Worm (Caenorhabditis elegans) whole organism, L1 larva: ENCODE measurements around the gene pap-2.

Experiments
- C16A3.4 ChIP-seq: fragments of 150-350 bp; optimal IDR thresholded peaks from 2 replicates; lab custom pipeline; 2014; ENCODE audit warnings: missing biosample characterization, missing genetic modification characterization
- C34B4.2 ChIP-seq: sonication (generic microtip); optimal IDR thresholded peaks from 2 replicates; lab custom pipeline; 2017; ENCODE audit warnings: mild to moderate bottlenecking, missing genetic modification characterization, missing compliant biosample characterization
- F16B12.6 ChIP-seq: fragments of 150-350 bp; optimal IDR thresholded peaks from 2 replicates; lab custom pipeline; 2014; ENCODE audit warnings: missing biosample characterization, missing genetic modification characterization
- Y116A8C.19 ChIP-seq: sonication (generic microtip); optimal IDR thresholded peaks from 2 replicates; lab custom pipeline; 2016; ENCODE audit warnings: missing compliant biosample characterization, missing genetic modification characterization, borderline replicate concordance
- aha-1 ChIP-seq: fragments of 150-350 bp; optimal IDR thresholded peaks from 2 replicates; lab custom pipeline; 2014; ENCODE audit warnings: missing biosample characterization, missing genetic modification characterization
- ama-1 ChIP-seq: fragments of 150-350 bp; optimal IDR thresholded peaks from 2 replicates; lab custom pipeline; 2014
- blmp-1 ChIP-seq: fragments of 150-350 bp; optimal IDR thresholded peaks from 2 replicates; lab custom pipeline; 2014; ENCODE audit warnings: missing biosample characterization, missing genetic modification characterization
- ceh-63 ChIP-seq: fragments of 200-800 bp; sonication (Bioruptor generic); optimal IDR thresholded peaks from 2 replicates; lab custom pipeline; 2018; ENCODE audit warnings: mild to moderate bottlenecking, missing genetic modification characterization, missing compliant biosample characterization
- ceh-8 ChIP-seq: fragments of 200-800 bp; sonication (Bioruptor generic); optimal IDR thresholded peaks from 2 replicates; lab custom pipeline; 2018; ENCODE audit warnings: mild to moderate bottlenecking, missing genetic modification characterization, moderate library complexity, missing compliant biosample characterization
- ceh-82 ChIP-seq, 3 experiments: fragments of 150-350 bp in 1 of 3; sonication (generic microtip) in 2 of 3; optimal IDR thresholded peaks; 2 replicates each; lab custom pipeline; 2014 to 2017; ENCODE audit warnings: missing biosample characterization in 3 of 3, missing genetic modification characterization in 3 of 3
- dpl-1 ChIP-seq, 3 experiments: fragments of 150-350 bp in 2 of 3; sonication (generic microtip) in 1 of 3; optimal IDR thresholded peaks; 2 replicates each; lab custom pipeline; 2014 to 2017; ENCODE audit warnings: missing biosample characterization in 3 of 3, missing genetic modification characterization in 3 of 3, missing genetic modification reagents in 3 of 3
- efl-1 ChIP-seq, 4 experiments: fragments of 150-350 bp; optimal IDR thresholded peaks in 3 of 4; peaks in 1 of 4; 1 replicate in 1 of 4; 2 replicates in 3 of 4; lab custom pipeline; 2014; ENCODE audit warnings: missing biosample characterization in 2 of 4, missing genetic modification characterization in 2 of 4, missing genetic modification reagents in 2 of 4
- egl-13 ChIP-seq: sonication (generic microtip); optimal IDR thresholded peaks from 2 replicates; lab custom pipeline; 2016; ENCODE audit warnings: missing genotype, missing genetic modification reagents, missing genetic modification characterization, missing compliant biosample characterization
- egl-27 ChIP-seq, 2 experiments: fragments of 150-350 bp in 1 of 2; sonication (generic microtip); optimal IDR thresholded peaks; 3 replicates each; lab custom pipeline; 2017 to 2018; ENCODE audit warnings: missing biosample characterization in 2 of 2, missing genetic modification characterization in 2 of 2, missing genetic modification reagents in 2 of 2
- elt-2 ChIP-seq: sonication (generic microtip); optimal IDR thresholded peaks from 2 replicates; lab custom pipeline; 2016; ENCODE audit warnings: missing genetic modification characterization, mild to moderate bottlenecking, inconsistent platforms, missing compliant biosample characterization, missing genetic modification reagents
- ets-5 ChIP-seq: fragments of 200-800 bp; sonication (Bioruptor generic); IDR thresholded peaks from 2 replicates; pipeline ENCODE4 v1.3.6; 2022; ENCODE audit warnings: missing genetic modification characterization, missing compliant biosample characterization
- fos-1 ChIP-seq: fragments of 150-350 bp; optimal IDR thresholded peaks from 2 replicates; lab custom pipeline; 2014; ENCODE audit warnings: missing biosample characterization, missing genetic modification characterization
- grh-1 ChIP-seq: fragments of 200-800 bp; sonication (Bioruptor generic); IDR thresholded peaks from 2 replicates; pipeline ENCODE4 v1.3.6; 2022; ENCODE audit warnings: missing genetic modification reagents, missing genetic modification characterization, missing compliant biosample characterization
- hlh-4 ChIP-seq: sonication (generic microtip); optimal IDR thresholded peaks from 2 replicates; lab custom pipeline; 2016; ENCODE audit warnings: mild to moderate bottlenecking, missing genetic modification characterization, missing compliant biosample characterization
- irx-1 ChIP-seq: sonication (generic microtip); optimal IDR thresholded peaks from 2 replicates; lab custom pipeline; 2016; ENCODE audit warnings: missing genetic modification characterization, missing compliant biosample characterization
- isw-1 ChIP-seq: fragments of 200-800 bp; sonication (Bioruptor generic); IDR thresholded peaks from 2 replicates; pipeline ENCODE4 v1.3.6; 2022; ENCODE audit warnings: missing genetic modification characterization, missing compliant biosample characterization
- lin-14 ChIP-seq: fragments of 200-800 bp; sonication (Bioruptor generic); optimal IDR thresholded peaks from 2 replicates; lab custom pipeline; 2018; ENCODE audit warnings: mild to moderate bottlenecking, missing genetic modification characterization, moderate library complexity, missing compliant biosample characterization
- lin-39 ChIP-seq: fragments of 150-350 bp; optimal IDR thresholded peaks from 2 replicates; lab custom pipeline; 2014; ENCODE audit warnings: missing biosample characterization, missing genetic modification reagents, missing genetic modification characterization
- lsy-2 ChIP-seq, 2 experiments: fragments of 150-350 bp; optimal IDR thresholded peaks; 2 replicates each; lab custom pipeline; 2014; ENCODE audit warnings: missing biosample characterization in 2 of 2, missing genetic modification characterization in 2 of 2
- mab-9 ChIP-seq: fragments of 200-800 bp; sonication (Bioruptor generic); IDR thresholded peaks from 2 replicates; pipeline ENCODE4 v1.3.6; 2022; ENCODE audit warnings: missing genetic modification reagents, missing genetic modification characterization, missing compliant biosample characterization
- mdl-1 ChIP-seq, 2 experiments: fragments of 150-350 bp; optimal IDR thresholded peaks; 2 replicates each; lab custom pipeline; 2014 to 2017; ENCODE audit warnings: missing biosample characterization in 2 of 2, missing genetic modification characterization in 2 of 2, inconsistent platforms in 1 of 2
- mef-2 ChIP-seq: fragments of 150-350 bp; optimal IDR thresholded peaks from 2 replicates; lab custom pipeline; 2014; ENCODE audit warnings: missing biosample characterization, missing genetic modification characterization
- nhr-11 ChIP-seq: fragments of 150-350 bp; optimal IDR thresholded peaks from 2 replicates; lab custom pipeline; 2014; ENCODE audit warnings: missing biosample characterization, missing genetic modification characterization
- nhr-12 ChIP-seq: sonication (generic microtip); optimal IDR thresholded peaks from 2 replicates; lab custom pipeline; 2017; ENCODE audit warnings: missing biosample characterization, missing genetic modification characterization
- nhr-19 ChIP-seq: fragments of 200-800 bp; sonication (Bioruptor generic); conservative IDR thresholded peaks from 2 replicates; pipeline ENCODE4 v1.3.6; 2022; ENCODE audit warnings: missing genetic modification characterization, missing compliant biosample characterization
- nhr-20 ChIP-seq: sonication (generic microtip); optimal IDR thresholded peaks from 2 replicates; lab custom pipeline; 2016; ENCODE audit warnings: mild to moderate bottlenecking, missing genetic modification characterization, missing compliant biosample characterization
- nhr-71 ChIP-seq: sonication (generic microtip); optimal IDR thresholded peaks from 2 replicates; lab custom pipeline; 2016; ENCODE audit warnings: mild to moderate bottlenecking, missing genetic modification characterization, moderate library complexity, missing compliant biosample characterization
- nhr-76 ChIP-seq: sonication (generic microtip); optimal IDR thresholded peaks from 2 replicates; lab custom pipeline; 2017; ENCODE audit warnings: missing biosample characterization, missing genetic modification characterization
- nhr-77 ChIP-seq: fragments of 150-350 bp; optimal IDR thresholded peaks from 2 replicates; lab custom pipeline; 2014; ENCODE audit warnings: missing biosample characterization, missing genetic modification characterization
- nhr-84 ChIP-seq: sonication (generic microtip); optimal IDR thresholded peaks from 2 replicates; lab custom pipeline; 2017; ENCODE audit warnings: missing biosample characterization, missing genetic modification characterization
- nhr-90 ChIP-seq: sonication (generic microtip); optimal IDR thresholded peaks from 2 replicates; lab custom pipeline; 2016; ENCODE audit warnings: mild to moderate bottlenecking, missing genetic modification characterization, missing compliant biosample characterization; ENCODE audit not compliant: poor library complexity
- pag-3 ChIP-seq: sonication (generic microtip); optimal IDR thresholded peaks from 2 replicates; lab custom pipeline; 2017; ENCODE audit warnings: missing genetic modification characterization, mild to moderate bottlenecking, missing compliant biosample characterization, antibody characterized with exemption, borderline replicate concordance; ENCODE audit not compliant: insufficient read depth
- pqm-1 ChIP-seq: sonication (generic microtip); optimal IDR thresholded peaks from 3 replicates; lab custom pipeline; 2017; ENCODE audit warnings: missing biosample characterization, missing genetic modification characterization
- rnt-1 ChIP-seq: sonication (generic microtip); optimal IDR thresholded peaks from 2 replicates; lab custom pipeline; 2016; ENCODE audit warnings: mild to moderate bottlenecking, missing genetic modification characterization, moderate library complexity, missing compliant biosample characterization
- snpc-4 ChIP-seq: fragments of 150-350 bp; optimal IDR thresholded peaks from 2 replicates; lab custom pipeline; 2014; ENCODE audit warnings: missing biosample characterization, missing genetic modification characterization
- snu-23 ChIP-seq: sonication (generic microtip); optimal IDR thresholded peaks from 2 replicates; lab custom pipeline; 2016; ENCODE audit warnings: missing genetic modification characterization, missing compliant biosample characterization
- sox-4 ChIP-seq: sonication (generic microtip); optimal IDR thresholded peaks from 2 replicates; lab custom pipeline; 2016; ENCODE audit warnings: missing genetic modification characterization, missing compliant biosample characterization
- tbx-2 ChIP-seq: sonication (generic microtip); optimal IDR thresholded peaks from 2 replicates; lab custom pipeline; 2016; ENCODE audit warnings: missing genetic modification characterization, missing compliant biosample characterization
- tlp-1 ChIP-seq: fragments of 150-350 bp; optimal IDR thresholded peaks from 2 replicates; lab custom pipeline; 2014; ENCODE audit warnings: missing biosample characterization, missing genetic modification characterization
- unc-130 ChIP-seq: fragments of 150-350 bp; optimal IDR thresholded peaks from 2 replicates; lab custom pipeline; 2017; ENCODE audit warnings: missing biosample characterization, missing genetic modification characterization, inconsistent platforms
- unc-30 ChIP-seq: sonication (generic microtip); optimal IDR thresholded peaks from 2 replicates; lab custom pipeline; 2017; ENCODE audit warnings: missing biosample characterization, missing genetic modification characterization
- unc-98 ChIP-seq: fragments of 200-800 bp; sonication (Bioruptor generic); IDR thresholded peaks from 2 replicates; pipeline ENCODE4 v1.3.6; 2022; ENCODE audit warnings: missing genetic modification characterization, missing compliant biosample characterization
- vab-15 ChIP-seq: sonication (generic microtip); optimal IDR thresholded peaks from 2 replicates; lab custom pipeline; 2017; ENCODE audit warnings: missing genotype, mild to moderate bottlenecking, missing genetic modification characterization, missing compliant biosample characterization
- xbp-1 ChIP-seq: sonication (generic microtip); optimal IDR thresholded peaks from 2 replicates; lab custom pipeline; 2016; ENCODE audit warnings: missing genetic modification characterization, missing compliant biosample characterization
- zag-1 ChIP-seq: fragments of 150-350 bp; optimal IDR thresholded peaks from 2 replicates; lab custom pipeline; 2014; ENCODE audit warnings: missing biosample characterization, missing genetic modification characterization
- ztf-4 ChIP-seq: fragments of 150-350 bp; optimal IDR thresholded peaks from 2 replicates; lab custom pipeline; 2014; ENCODE audit warnings: missing biosample characterization, missing genetic modification characterization

pap-2 gene

DNA sequence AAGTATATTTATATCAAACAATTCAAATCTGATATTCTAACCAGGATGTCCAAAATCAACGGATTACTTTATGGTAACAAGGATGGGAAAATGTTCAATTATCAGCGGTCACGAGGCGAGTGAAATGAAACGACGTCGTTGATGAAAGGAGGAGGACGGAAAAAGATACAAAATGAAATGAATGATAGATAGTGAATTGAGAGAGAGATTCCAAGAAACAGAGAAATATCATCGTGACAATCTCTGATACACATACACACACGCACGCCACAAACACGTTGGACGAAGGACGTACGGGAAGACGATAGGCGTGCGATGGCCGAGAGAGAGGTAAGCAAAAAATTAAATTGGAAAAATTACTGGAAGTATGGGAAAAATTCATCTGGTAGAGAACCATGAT lies 8.1 kb downstream of the pap-2 start (continued):
- TF ChIP-seq mdl-1 (tag; optimal IDR thresholded peaks at IDR 0.05; lab: Kevin White, UChicago) (peak in 1 of 2 experiments; percentile 96), tlp-1 (no peak), snu-23 (GFP tag; lab: Kevin White, UChicago) (peak; percentile 88), xbp-1 (peak; percentile 61), zag-1 (tag; lab: Kevin White, UChicago) (no peak), lin-39 (tag; lab: Kevin White, UChicago) (peak; percentile 70), pag-3 (tag; lab: Kevin White, UChicago) (no peak), C34B4.2 (no peak), nhr-11 (tag; lab: Kevin White, UChicago) (peak; percentile 88), ets-5 (GFP tag; lab: Robert Waterston, UW) (no peak), vab-15 (tag; lab: Kevin White, UChicago) (no peak), unc-130 (tag; lab: Kevin White, UChicago) (peak; percentile 94), blmp-1 (tag; lab: Kevin White, UChicago) (peak; percentile 97), ceh-82 (tag; optimal IDR thresholded peaks at IDR 0.05; lab: Kevin White, UChicago) (no peak), F16B12.6 (tag; lab: Kevin White, UChicago) (no peak), efl-1 (optimal IDR thresholded peaks at IDR 0.05; lab: Kevin White, UChicago) (peak; percentile 25 to 52), efl-1 (GFP tag; optimal IDR thresholded peaks at IDR 0.05 in 1 of 2; lab: Kevin White, UChicago) (no peak), nhr-76 (tag; lab: Kevin White, UChicago) (no peak), tbx-2 (tag; lab: Kevin White, UChicago) (peak; percentile 73), Y116A8C.19 (tag; lab: Kevin White, UChicago) (no peak), nhr-77 (tag; lab: Kevin White, UChicago) (no peak), rnt-1 (tag; lab: Kevin White, UChicago) (peak; percentile 67), irx-1 (tag; lab: Kevin White, UChicago) (peak; percentile 66), lin-14 (GFP tag; lab: Kevin White, UChicago) (peak; percentile 96), fos-1 (peak; percentile 22), nhr-20 (peak; percentile 96), egl-27 (tag; optimal IDR thresholded peaks at IDR 0.05; lab: Kevin White, UChicago) (no peak), ceh-8 (GFP tag; lab: Kevin White, UChicago) (no peak), dpl-1 (GFP tag; optimal IDR thresholded peaks at IDR 0.05; lab: Kevin White, UChicago) (peak; percentile 24 to 54 (median 39)), aha-1 (no peak), unc-98 (GFP tag; lab: Robert Waterston, UW) (no peak), snpc-4 (tag; lab: Kevin White, UChicago) (no peak)

DNA sequence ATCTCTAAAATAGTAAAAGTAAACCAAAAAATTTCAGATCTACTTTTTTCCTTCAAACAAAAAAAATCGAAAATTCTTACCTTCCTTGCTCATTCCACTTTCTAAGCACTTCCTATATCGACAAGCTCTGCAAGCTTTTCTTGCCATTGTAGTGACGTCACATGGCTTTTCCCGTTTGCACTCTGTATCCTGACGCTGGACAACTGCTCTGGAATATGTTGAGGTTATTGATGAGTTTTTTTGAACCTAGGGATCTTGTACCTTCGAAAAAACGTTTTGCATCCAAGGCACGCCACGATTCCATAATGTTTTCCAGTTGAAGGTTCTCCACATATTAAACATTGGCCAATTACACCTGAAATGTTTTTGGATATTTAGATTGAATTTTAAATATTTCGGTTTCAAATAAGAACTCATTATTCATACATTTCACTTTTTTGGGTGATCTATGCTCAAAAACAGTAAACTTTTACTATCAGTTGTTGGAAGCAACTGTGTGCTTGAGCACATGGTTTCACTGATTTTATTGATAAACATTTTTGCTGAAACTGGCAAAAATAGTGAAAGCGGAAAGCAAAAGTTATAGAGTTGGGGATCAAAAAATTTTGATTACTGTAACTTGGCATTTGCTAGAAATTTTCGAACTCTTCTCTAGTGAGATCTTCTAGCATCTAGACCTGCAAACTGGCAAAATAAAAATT lies 9.0 kb downstream of the pap-2 start:
- TF ChIP-seq mab-9 (no peak), unc-30 (tag; lab: Kevin White, UChicago) (no peak), isw-1 (GFP tag; lab: Robert Waterston, UW) (no peak), ama-1 (lab: Kevin White, UChicago) (no peak), egl-13 (tag; lab: Kevin White, UChicago) (no peak), nhr-12 (no peak), snu-23 (GFP tag; lab: Kevin White, UChicago) (peak; percentile 9), hlh-4 (tag; lab: Kevin White, UChicago) (no peak), lsy-2 (tag; optimal IDR thresholded peaks at IDR 0.05; lab: Kevin White, UChicago) (no peak), pqm-1 (tag; lab: Kevin White, UChicago) (no peak), ztf-4 (peak; percentile 36), C16A3.4 (tag; lab: Kevin White, UChicago) (no peak), elt-2 (tag; lab: Kevin White, UChicago) (peak; percentile 43), grh-1 (GFP tag; lab: Robert Waterston, UW) (no peak), nhr-11 (tag; lab: Kevin White, UChicago) (peak; percentile 46), egl-27 (tag; optimal IDR thresholded peaks at IDR 0.05; lab: Kevin White, UChicago) (no peak), nhr-84 (no peak), nhr-71 (peak; percentile 46), unc-130 (tag; lab: Kevin White, UChicago) (no peak), ceh-63 (GFP tag; lab: Kevin White, UChicago) (no peak), mef-2 (tag; lab: Kevin White, UChicago) (no peak), mdl-1 (tag; optimal IDR thresholded peaks at IDR 0.05; lab: Kevin White, UChicago) (no peak), lin-14 (GFP tag; lab: Kevin White, UChicago) (peak; percentile 25), nhr-90 (tag; lab: Kevin White, UChicago) (no peak), nhr-19 (GFP tag; lab: Robert Waterston, UW) (peak; percentile 35), sox-4 (tag; lab: Kevin White, UChicago) (no peak)
